Worm (Caenorhabditis elegans) whole organism, young adult: ENCODE results near the gene C09F5.3.
A peak's percentile ranks its signal among the peaks of the same experiment; 100 is the strongest.

Experiments used
- C06A6.2 ChIP-seq: fragments of 200-800 bp; sonication (Bioruptor generic); conservative IDR thresholded peaks from 2 replicates; pipeline ENCODE4 v1.3.6; 2022; ENCODE audit warnings: missing genetic modification characterization, missing compliant biosample characterization
- C17E4.6 ChIP-seq: fragments of 200-800 bp; sonication (Bioruptor generic); IDR thresholded peaks from 2 replicates; pipeline ENCODE4 v1.3.6; 2022; ENCODE audit warnings: missing genetic modification reagents, missing genetic modification characterization, missing compliant biosample characterization
- F22D6.2 ChIP-seq: sonication (generic microtip); optimal IDR thresholded peaks from 2 replicates; lab custom pipeline; 2016; ENCODE audit warnings: mild to moderate bottlenecking, missing genetic modification characterization, missing compliant biosample characterization
- F33H1.4 ChIP-seq: fragments of 200-800 bp; sonication (Bioruptor generic); IDR thresholded peaks from 2 replicates; pipeline ENCODE4 v1.3.6; 2022; ENCODE audit warnings: missing genetic modification reagents, missing genetic modification characterization, missing compliant biosample characterization
- F52B5.7 ChIP-seq: sonication (generic microtip); optimal IDR thresholded peaks from 2 replicates; lab custom pipeline; 2016; ENCODE audit warnings: mild to moderate bottlenecking, missing genetic modification characterization, missing compliant biosample characterization
- F57C9.4 ChIP-seq: sonication (generic microtip); optimal IDR thresholded peaks from 2 replicates; lab custom pipeline; 2017; ENCODE audit warnings: mild to moderate bottlenecking, missing genetic modification characterization, missing compliant biosample characterization
- K12H6.12 ChIP-seq: fragments of 200-800 bp; sonication (Bioruptor generic); optimal IDR thresholded peaks from 2 replicates; lab custom pipeline; 2018; ENCODE audit warnings: mild to moderate bottlenecking, missing genetic modification characterization, missing compliant biosample characterization
- Y67H2A.10 ChIP-seq: fragments of 200-800 bp; sonication (Bioruptor generic); conservative IDR thresholded peaks from 2 replicates; pipeline ENCODE4 v1.3.6; 2022; ENCODE audit warnings: missing genetic modification reagents, missing genetic modification characterization, missing compliant biosample characterization
- Y79H2A.3 ChIP-seq: fragments of 200-800 bp; sonication (Bioruptor generic); conservative IDR thresholded peaks from 2 replicates; pipeline ENCODE4 v1.3.6; 2022; ENCODE audit warnings: missing genetic modification reagents, missing genetic modification characterization, missing compliant biosample characterization
- Y95B8A.8 ChIP-seq: fragments of 200-800 bp; sonication (Bioruptor generic); IDR thresholded peaks from 2 replicates; pipeline ENCODE4 v1.3.6; 2022; ENCODE audit warnings: missing genetic modification reagents, missing genetic modification characterization, missing compliant biosample characterization
- akir-1 ChIP-seq: fragments of 200-800 bp; sonication (Bioruptor generic); optimal IDR thresholded peaks from 2 replicates; lab custom pipeline; 2018; ENCODE audit warnings: mild to moderate bottlenecking, missing genetic modification characterization, moderate library complexity, missing compliant biosample characterization
- atf-7 ChIP-seq: sonication (generic microtip); optimal IDR thresholded peaks from 2 replicates; lab custom pipeline; 2017; ENCODE audit warnings: mild to moderate bottlenecking, missing genetic modification characterization, missing compliant biosample characterization
- athp-1 ChIP-seq: sonication (generic microtip); optimal IDR thresholded peaks from 2 replicates; lab custom pipeline; 2017; ENCODE audit warnings: mild to moderate bottlenecking, missing genetic modification characterization, missing compliant biosample characterization
- bed-2 ChIP-seq: fragments of 200-800 bp; sonication (Bioruptor generic); IDR thresholded peaks from 2 replicates; pipeline ENCODE4 v1.3.6; 2022; ENCODE audit warnings: missing genetic modification reagents, missing genetic modification characterization, missing compliant biosample characterization
- cebp-2 ChIP-seq: fragments of 200-800 bp; sonication (Bioruptor generic); IDR thresholded peaks from 2 replicates; pipeline ENCODE4 v1.3.6; 2022; ENCODE audit warnings: missing genetic modification characterization, missing compliant biosample characterization
- ceh-40 ChIP-seq: fragments of 200-800 bp; sonication (Bioruptor generic); IDR thresholded peaks from 2 replicates; pipeline ENCODE4 v1.3.6; 2022; ENCODE audit warnings: missing genetic modification characterization, missing compliant biosample characterization
- ceh-79 ChIP-seq: sonication (generic microtip); optimal IDR thresholded peaks from 2 replicates; lab custom pipeline; 2017; ENCODE audit warnings: mild to moderate bottlenecking, missing genetic modification characterization, missing compliant biosample characterization
- dpl-1 ChIP-seq: fragments of 150-350 bp; optimal IDR thresholded peaks from 2 replicates; lab custom pipeline; 2014; ENCODE audit warnings: missing biosample characterization, missing genetic modification reagents, missing genetic modification characterization
- efl-1 ChIP-seq: fragments of 150-350 bp; optimal IDR thresholded peaks from 2 replicates; lab custom pipeline; 2014; ENCODE audit warnings: missing biosample characterization, missing genetic modification reagents, missing genetic modification characterization
- ekl-4 ChIP-seq: fragments of 200-800 bp; sonication (Bioruptor generic); IDR thresholded peaks from 2 replicates; pipeline ENCODE4 v1.3.6; 2022; ENCODE audit warnings: missing genetic modification reagents, missing genetic modification characterization, missing compliant biosample characterization
- gei-17 ChIP-seq: fragments of 200-800 bp; sonication (Bioruptor generic); optimal IDR thresholded peaks from 2 replicates; lab custom pipeline; 2018; ENCODE audit warnings: mild to moderate bottlenecking, missing genetic modification characterization, missing compliant biosample characterization
- hlh-26 ChIP-seq: fragments of 200-800 bp; sonication (Bioruptor generic); conservative IDR thresholded peaks from 2 replicates; pipeline ENCODE4 v1.3.6; 2022; ENCODE audit warnings: missing genetic modification reagents, missing genetic modification characterization, missing compliant biosample characterization
- hmg-1.2 ChIP-seq: fragments of 200-800 bp; sonication (Bioruptor generic); IDR thresholded peaks from 2 replicates; pipeline ENCODE4 v1.3.6; 2022; ENCODE audit warnings: missing genetic modification reagents, missing genetic modification characterization, missing compliant biosample characterization
- hsf-1 ChIP-seq: fragments of 200-800 bp; sonication (Bioruptor generic); IDR thresholded peaks from 2 replicates; pipeline ENCODE4 v1.3.6; 2022; ENCODE audit warnings: missing genetic modification reagents, missing genetic modification characterization, missing compliant biosample characterization
- let-607 ChIP-seq, 2 experiments: fragments of 200-800 bp in 1 of 2; sonication (Bioruptor generic) in 1 of 2; sonication (generic microtip) in 1 of 2; optimal IDR thresholded peaks; 2 replicates each; lab custom pipeline; 2016 to 2018; ENCODE audit warnings: mild to moderate bottlenecking in 2 of 2, missing compliant biosample characterization in 2 of 2, missing genetic modification characterization in 2 of 2, moderate library complexity in 2 of 2, missing genotype in 1 of 2
- lin-40 ChIP-seq: sonication (generic microtip); optimal IDR thresholded peaks from 2 replicates; lab custom pipeline; 2016; ENCODE audit warnings: missing genetic modification characterization, mild to moderate bottlenecking, missing compliant biosample characterization, missing genotype, missing genetic modification reagents
- lin-54 ChIP-seq: fragments of 200-800 bp; sonication (Bioruptor generic); optimal IDR thresholded peaks from 2 replicates; lab custom pipeline; 2018; ENCODE audit warnings: mild to moderate bottlenecking, missing genetic modification characterization, missing compliant biosample characterization
- lir-1 ChIP-seq: fragments of 200-800 bp; sonication (Bioruptor generic); conservative IDR thresholded peaks from 2 replicates; pipeline ENCODE4 v1.3.6; 2022; ENCODE audit warnings: missing genetic modification reagents, missing genetic modification characterization, missing compliant biosample characterization
- mcd-1 ChIP-seq: fragments of 200-800 bp; sonication (Bioruptor generic); IDR thresholded peaks from 2 replicates; pipeline ENCODE4 v1.3.6; 2022; ENCODE audit warnings: missing genetic modification reagents, missing genetic modification characterization, missing compliant biosample characterization
- mes-4 ChIP-seq: sonication (generic microtip); optimal IDR thresholded peaks from 2 replicates; lab custom pipeline; 2016; ENCODE audit warnings: missing genotype, missing genetic modification characterization, missing compliant biosample characterization
- nfyb-1 ChIP-seq: fragments of 200-800 bp; sonication (Bioruptor generic); IDR thresholded peaks from 2 replicates; pipeline ENCODE4 v1.3.6; 2022; ENCODE audit warnings: missing genetic modification reagents, missing genetic modification characterization, missing compliant biosample characterization
- nhr-27 ChIP-seq: fragments of 200-800 bp; sonication (Bioruptor generic); optimal IDR thresholded peaks from 2 replicates; lab custom pipeline; 2018; ENCODE audit warnings: mild to moderate bottlenecking, missing genetic modification characterization, moderate library complexity, missing compliant biosample characterization
- nhr-80 ChIP-seq: sonication (generic microtip); optimal IDR thresholded peaks from 2 replicates; lab custom pipeline; 2016; ENCODE audit warnings: missing genetic modification characterization, missing compliant biosample characterization
- pha-4 ChIP-seq: fragments of 150-350 bp; sonication (generic microtip); optimal IDR thresholded peaks from 2 replicates; lab custom pipeline; 2014; ENCODE audit warnings: missing biosample characterization, missing genetic modification reagents, missing genetic modification characterization
- rec-8 ChIP-seq, 2 experiments: sonication (generic microtip); optimal IDR thresholded peaks; 2 replicates each; lab custom pipeline; 2016; ENCODE audit warnings: mild to moderate bottlenecking in 2 of 2, missing genetic modification characterization in 2 of 2, missing genetic modification reagents in 2 of 2, missing genotype in 2 of 2, missing biosample characterization in 1 of 2, missing compliant biosample characterization in 1 of 2, moderate library complexity in 1 of 2
- rpc-1 ChIP-seq, 2 experiments: fragments of 150-350 bp in 1 of 2; sonication (generic microtip) in 1 of 2; optimal IDR thresholded peaks; 2 replicates each; lab custom pipeline; 2014 to 2018; ENCODE audit warnings: missing biosample characterization in 1 of 2, missing genetic modification characterization in 1 of 2, missing genetic modification reagents in 1 of 2, missing genotype in 1 of 2
- sdz-38 ChIP-seq: sonication (generic microtip); optimal IDR thresholded peaks from 2 replicates; lab custom pipeline; 2016; ENCODE audit warnings: missing genotype, missing genetic modification characterization, missing compliant biosample characterization
- snpc-1.1 ChIP-seq: sonication (generic microtip); optimal IDR thresholded peaks from 2 replicates; lab custom pipeline; 2017; ENCODE audit warnings: missing genetic modification characterization, mild to moderate bottlenecking, missing compliant biosample characterization, antibody characterized with exemption, moderate library complexity, missing genotype, missing genetic modification reagents; ENCODE audit not compliant: insufficient read depth
- snpc-1.3 ChIP-seq: sonication (generic microtip); optimal IDR thresholded peaks from 2 replicates; lab custom pipeline; 2017; ENCODE audit warnings: missing genetic modification characterization, mild to moderate bottlenecking, missing compliant biosample characterization, antibody characterized with exemption, moderate library complexity, missing genotype, missing genetic modification reagents; ENCODE audit not compliant: insufficient read depth
- snpc-3.4 ChIP-seq: sonication (generic microtip); optimal IDR thresholded peaks from 2 replicates; lab custom pipeline; 2017; ENCODE audit warnings: missing genetic modification characterization, mild to moderate bottlenecking, missing compliant biosample characterization, antibody characterized with exemption, moderate library complexity, missing genotype, missing genetic modification reagents
- sptf-2 ChIP-seq: fragments of 200-800 bp; sonication (Bioruptor generic); optimal IDR thresholded peaks from 2 replicates; lab custom pipeline; 2018; ENCODE audit warnings: mild to moderate bottlenecking, missing genetic modification characterization, missing compliant biosample characterization
- tbp1 ChIP-seq: fragments of 200-800 bp; sonication (Bioruptor generic); optimal IDR thresholded peaks from 2 replicates; lab custom pipeline; 2018; ENCODE audit warnings: mild to moderate bottlenecking, missing genetic modification characterization, missing compliant biosample characterization
- tlf-1 ChIP-seq: fragments of 200-800 bp; sonication (Bioruptor generic); optimal IDR thresholded peaks from 2 replicates; lab custom pipeline; 2018; ENCODE audit warnings: mild to moderate bottlenecking, missing genetic modification characterization, missing compliant biosample characterization
- unc-62 ChIP-seq: fragments of 150-350 bp; optimal IDR thresholded peaks from 2 replicates; lab custom pipeline; 2014; ENCODE audit warnings: missing biosample characterization, missing genetic modification reagents, missing genetic modification characterization
- zfh-2 ChIP-seq: fragments of 200-800 bp; sonication (Bioruptor generic); conservative IDR thresholded peaks from 2 replicates; pipeline ENCODE4 v1.3.6; 2022; ENCODE audit warnings: missing genetic modification reagents, missing genetic modification characterization, missing compliant biosample characterization
- ztf-18 ChIP-seq: sonication (generic microtip); optimal IDR thresholded peaks from 2 replicates; lab custom pipeline; 2016; ENCODE audit warnings: missing genotype, mild to moderate bottlenecking, missing genetic modification characterization, missing compliant biosample characterization
- ztf-28 ChIP-seq: fragments of 200-800 bp; sonication (Bioruptor generic); IDR thresholded peaks from 2 replicates; pipeline ENCODE4 v1.3.6; 2022; ENCODE audit warnings: missing genetic modification reagents, missing genetic modification characterization, missing compliant biosample characterization

C09F5.3 gene

DNA sequence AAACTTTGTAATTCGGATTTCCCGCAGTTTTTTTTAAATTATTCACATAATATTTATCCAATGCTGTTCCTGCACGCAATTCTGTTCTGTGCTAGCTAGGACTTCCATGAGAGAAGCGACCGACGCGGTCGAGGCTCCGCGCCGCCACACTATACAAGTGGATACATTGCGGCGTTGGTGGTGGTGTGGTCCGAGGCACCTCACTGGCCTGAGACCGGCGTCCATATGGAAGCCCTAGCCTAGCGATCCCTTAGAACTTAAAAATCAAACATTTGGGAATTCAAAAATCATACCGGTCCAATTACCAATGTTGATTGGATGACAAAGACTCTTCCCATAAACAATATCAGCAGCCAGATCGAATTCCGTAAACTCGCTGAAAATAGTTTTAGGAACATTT is 39.0 kb downstream of the C09F5.3 start:
- no peak for TF ChIP-seq mes-4 (tag; lab: Kevin White, UChicago)
- no peak for TF ChIP-seq nhr-27 (tag; lab: Kevin White, UChicago)
- no peak for TF ChIP-seq hsf-1
- TF ChIP-seq sptf-2, result no peak
- no peak for TF ChIP-seq let-607 (tag; optimal IDR thresholded peaks at IDR 0.05; lab: Kevin White, UChicago)

DNA sequence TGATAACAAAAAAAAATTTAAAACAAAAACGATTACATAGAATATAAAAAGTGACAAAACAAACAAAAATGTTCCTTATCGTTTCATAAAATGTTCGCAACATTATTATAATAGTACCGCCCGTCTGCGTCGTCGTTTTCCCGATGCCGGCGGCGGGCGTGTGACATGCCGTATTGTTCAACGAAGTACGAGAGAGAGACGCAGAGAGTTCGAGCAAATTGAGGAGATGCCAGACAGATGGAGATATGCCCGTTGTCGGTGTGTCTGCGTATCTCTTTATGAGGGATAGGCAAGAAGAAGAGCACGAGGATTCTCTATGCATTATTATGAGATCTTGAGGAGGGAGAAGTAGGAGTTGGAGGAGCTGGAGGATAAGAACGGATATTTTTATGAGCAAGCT is 41.3 kb downstream of the C09F5.3 start:
- TF ChIP-seq atf-7 (tag; lab: Kevin White, UChicago), result peak; percentile 62
- no peak for TF ChIP-seq sdz-38 (tag; lab: Kevin White, UChicago)
- peak; percentile 70 for TF ChIP-seq mcd-1 (GFP tag; lab: Robert Waterston, UW)
- peak; percentile 37; the same call in 1 of the 2 replicates for TF ChIP-seq lir-1
- peak; percentile 57 for TF ChIP-seq unc-62
- TF ChIP-seq C06A6.2 (GFP tag; lab: Robert Waterston, UW), result peak; percentile 39; the same call in 1 of the 2 replicates
- TF ChIP-seq snpc-1.3 (tag; lab: Kevin White, UChicago), result no peak
- no peak for TF ChIP-seq snpc-3.4 (tag; lab: Kevin White, UChicago)
- no peak for TF ChIP-seq dpl-1 (GFP tag; lab: Kevin White, UChicago)
- peak; percentile 74 for TF ChIP-seq nfyb-1 (GFP tag; lab: Robert Waterston, UW)
- peak; percentile 53 for TF ChIP-seq lin-54 (GFP tag; lab: Kevin White, UChicago)
- no peak for TF ChIP-seq Y79H2A.3 (GFP tag; lab: Robert Waterston, UW)
- TF ChIP-seq F57C9.4 (tag; lab: Kevin White, UChicago), result no peak
- 0 out of 2 replicates have a peak, but pooled peaks have one; percentile 12 for TF ChIP-seq Y95B8A.8
- peak; percentile 99 for TF ChIP-seq nhr-80
- peak; percentile 60 for TF ChIP-seq ekl-4 (GFP tag; lab: Robert Waterston, UW)
- no peak for TF ChIP-seq Y67H2A.10
- TF ChIP-seq snpc-1.1, result no peak
- peak; percentile 90 for TF ChIP-seq pha-4
- TF ChIP-seq athp-1 (tag; lab: Kevin White, UChicago), result peak; percentile 44
- no peak for TF ChIP-seq cebp-2
- peak; percentile 84 for TF ChIP-seq lin-40
- peak; percentile 67 for TF ChIP-seq tlf-1 (GFP tag; lab: Kevin White, UChicago)
- TF ChIP-seq zfh-2 (GFP tag; lab: Robert Waterston, UW), result peak; percentile 97
- TF ChIP-seq ceh-40 (GFP tag; lab: Robert Waterston, UW), result no peak
- no peak for TF ChIP-seq rec-8 (tag; optimal IDR thresholded peaks at IDR 0.05; lab: Kevin White, UChicago)
- TF ChIP-seq K12H6.12 (tag; lab: Kevin White, UChicago), result peak; percentile 89
- no peak for TF ChIP-seq sptf-2
- peak; percentile 42 for TF ChIP-seq gei-17 (GFP tag; lab: Kevin White, UChicago)
- TF ChIP-seq F22D6.2 (tag; lab: Kevin White, UChicago), result peak; percentile 20
- TF ChIP-seq F52B5.7 (tag; lab: Kevin White, UChicago), result no peak
- peak; percentile 74 for TF ChIP-seq ztf-18
- TF ChIP-seq bed-2 (GFP tag; lab: Robert Waterston, UW), result no peak
- no peak for TF ChIP-seq rpc-1 (optimal IDR thresholded peaks at IDR 0.05; lab: Kevin White, UChicago)
- no peak for TF ChIP-seq rpc-1 (tag; optimal IDR thresholded peaks at IDR 0.05; lab: Kevin White, UChicago)
- TF ChIP-seq hmg-1.2 (GFP tag; lab: Robert Waterston, UW), result peak; percentile 83
- no peak for TF ChIP-seq akir-1 (GFP tag; lab: Kevin White, UChicago)
- no peak for TF ChIP-seq ztf-28
- no peak for TF ChIP-seq F33H1.4 (GFP tag; lab: Robert Waterston, UW)
- no peak for TF ChIP-seq C17E4.6 (GFP tag; lab: Robert Waterston, UW)
- no peak for TF ChIP-seq hlh-26 (GFP tag; lab: Robert Waterston, UW)
- peak; percentile 69 for TF ChIP-seq tbp1 (GFP tag; lab: Kevin White, UChicago)
- TF ChIP-seq ceh-79 (tag; lab: Kevin White, UChicago), result no peak
- no peak for TF ChIP-seq efl-1 (GFP tag; lab: Kevin White, UChicago)
